Comparison of ENCODE assay signal across 3 fruit fly cellular contexts in genomic region chr3L:17608185-17609067, dm6.
TF ChIP-seq lines count a peak whose summit lies in the region.

No protein-coding gene starts in this region.

TF ChIP-seq in whole organism, embryonic, 481 proteins besides CTCF, POLR2A, EP300 and RAD21 (continued from another document and continues in another):
- TF ChIP-seq Doc3 (GFP tag; IDR thresholded peaks at IDR 0.05; lab: Robert Waterston, UW; ENCODE audit: partially characterized antibody), result no peak
- TF ChIP-seq tin (GFP tag; optimal IDR thresholded peaks at IDR 0.05; lab: Kevin White, UChicago), result no peak
- TF ChIP-seq CG9727 (GFP tag; optimal IDR thresholded peaks at IDR 0.05; lab: Kevin White, UChicago), result peak; percentile 8
- no peak for TF ChIP-seq CG2202 (tag; optimal IDR thresholded peaks at IDR 0.05; lab: Kevin White, UChicago)
- no peak for TF ChIP-seq CG7357 (GFP tag; IDR thresholded peaks at IDR 0.05; lab: Robert Waterston, UW)
- no peak for TF ChIP-seq nau (GFP tag; optimal IDR thresholded peaks at IDR 0.05; lab: Kevin White, UChicago)
- peak; percentile 51 for TF ChIP-seq Adf1 (GFP tag; IDR thresholded peaks at IDR 0.05; lab: Robert Waterston, UW)
- no peak for TF ChIP-seq HmgZ (tag; optimal IDR thresholded peaks at IDR 0.05; lab: Kevin White, UChicago)
- TF ChIP-seq lola (GFP tag; optimal IDR thresholded peaks at IDR 0.05; lab: Kevin White, UChicago), result peak in 1 of 3 experiments; percentile 3
- no peak for TF ChIP-seq CG12219 (GFP tag; optimal IDR thresholded peaks at IDR 0.05; lab: Kevin White, UChicago)
- TF ChIP-seq Blimp-1 (GFP tag; optimal IDR thresholded peaks at IDR 0.05; lab: Kevin White, UChicago), result peak; percentile 38
- TF ChIP-seq caup (GFP tag; optimal IDR thresholded peaks at IDR 0.05; lab: Kevin White, UChicago; ENCODE audit: severe bottlenecking), result no peak
- TF ChIP-seq Asciz (GFP tag; optimal IDR thresholded peaks at IDR 0.05; lab: Kevin White, UChicago), result no peak
- no peak for TF ChIP-seq corto (GFP tag; optimal IDR thresholded peaks at IDR 0.05; lab: Kevin White, UChicago)
- TF ChIP-seq BEAF-32 (GFP tag; optimal IDR thresholded peaks at IDR 0.05; lab: Kevin White, UChicago), result no peak
- TF ChIP-seq Chrac-16 (GFP tag; optimal IDR thresholded peaks at IDR 0.05; lab: Kevin White, UChicago), result no peak
- TF ChIP-seq Sry-β (GFP tag; optimal IDR thresholded peaks at IDR 0.05; lab: Kevin White, UChicago), result no peak
- TF ChIP-seq phol (tag; optimal IDR thresholded peaks at IDR 0.05; lab: Kevin White, UChicago), result peak; percentile 39
- TF ChIP-seq eve (GFP tag; optimal IDR thresholded peaks at IDR 0.05; lab: Kevin White, UChicago), result peak in 1 of 2 experiments; percentile 32
- TF ChIP-seq Stat92E (GFP tag; optimal IDR thresholded peaks at IDR 0.05; lab: Kevin White, UChicago), result no peak
- no peak for TF ChIP-seq CG6791 (GFP tag; IDR thresholded peaks at IDR 0.05; lab: Robert Waterston, UW; ENCODE audit: partially characterized antibody)
- TF ChIP-seq CG17361 (GFP tag; IDR thresholded peaks at IDR 0.05; lab: Robert Waterston, UW), result 0 out of 3 replicates have a peak, but pooled peaks have one; percentile 27
- TF ChIP-seq CG12659 (GFP tag; optimal IDR thresholded peaks at IDR 0.05; lab: Kevin White, UChicago), result no peak
- TF ChIP-seq CG11560 (tag; IDR thresholded peaks at IDR 0.05; lab: Robert Waterston, UW), result no peak
- TF ChIP-seq z (GFP tag; IDR thresholded peaks at IDR 0.05; lab: Robert Waterston, UW), result peak; percentile 91
- TF ChIP-seq Hr78 (GFP tag; optimal IDR thresholded peaks at IDR 0.05; lab: Kevin White, UChicago), result peak in 1 of 2 experiments; percentile 87
- peak; percentile 47 for TF ChIP-seq CG11504 (tag; optimal IDR thresholded peaks at IDR 0.05; lab: Kevin White, UChicago)
- TF ChIP-seq MTF-1 (GFP tag; optimal IDR thresholded peaks at IDR 0.05; lab: Kevin White, UChicago; ENCODE audit: borderline replicate concordance), result no peak
- TF ChIP-seq jing (GFP tag; optimal IDR thresholded peaks at IDR 0.05; lab: Kevin White, UChicago), result no peak
- TF ChIP-seq Eip74EF (GFP tag; optimal IDR thresholded peaks at IDR 0.05; lab: Kevin White, UChicago), result peak in 1 of 2 experiments; percentile 0
- no peak for TF ChIP-seq Lpt (GFP tag; optimal IDR thresholded peaks at IDR 0.05; lab: Kevin White, UChicago)
- peak in 1 of 2 experiments; percentile 9 for TF ChIP-seq Trl (optimal IDR thresholded peaks at IDR 0.05; lab: Kevin White, UChicago)
- no peak for TF ChIP-seq Trl (GFP tag; optimal IDR thresholded peaks at IDR 0.05; lab: Kevin White, UChicago)
- no peak for TF ChIP-seq Kr (GFP tag; optimal IDR thresholded peaks at IDR 0.05; lab: Kevin White, UChicago)
- no peak for TF ChIP-seq fru (optimal IDR thresholded peaks at IDR 0.05; lab: Kevin White, UChicago)
- TF ChIP-seq chif (GFP tag; optimal IDR thresholded peaks at IDR 0.05; lab: Kevin White, UChicago), result peak in 1 of 2 experiments; percentile 2
- no peak for TF ChIP-seq H2.0 (GFP tag; IDR thresholded peaks at IDR 0.05; lab: Robert Waterston, UW)
- TF ChIP-seq Jarid2 (GFP tag; optimal IDR thresholded peaks at IDR 0.05; lab: Kevin White, UChicago), result no peak
- TF ChIP-seq CG30403 (GFP tag; optimal IDR thresholded peaks at IDR 0.05; lab: Kevin White, UChicago), result peak; percentile 13
- TF ChIP-seq fd96Cb (tag; optimal IDR thresholded peaks at IDR 0.05; lab: Kevin White, UChicago), result peak; percentile 35
- no peak for TF ChIP-seq Hr3 (GFP tag; optimal IDR thresholded peaks at IDR 0.05; lab: Kevin White, UChicago)
- no peak for TF ChIP-seq Hey (tag; optimal IDR thresholded peaks at IDR 0.05; lab: Kevin White, UChicago)
- no peak for TF ChIP-seq CrebB (tag; optimal IDR thresholded peaks at IDR 0.05; lab: Kevin White, UChicago)
- TF ChIP-seq Opbp (GFP tag; IDR thresholded peaks at IDR 0.05; lab: Robert Waterston, UW; ENCODE audit: partially characterized antibody), result no peak

TF ChIP-seq in whole organism, prepupa, 60 proteins besides CTCF, POLR2A, EP300 and RAD21 (continued from another document):
- TF ChIP-seq Eip93F (GFP tag; optimal IDR thresholded peaks at IDR 0.05; lab: Kevin White, UChicago), result no peak
- TF ChIP-seq CG34406 (GFP tag; optimal IDR thresholded peaks at IDR 0.05; lab: Kevin White, UChicago), result peak; percentile 60
- TF ChIP-seq CG4318 (GFP tag; optimal IDR thresholded peaks at IDR 0.05; lab: Kevin White, UChicago), result peak; percentile 77
- peak; percentile 42 for TF ChIP-seq CG6792 (GFP tag; optimal IDR thresholded peaks at IDR 0.05; lab: Kevin White, UChicago)
- TF ChIP-seq CG8119 (GFP tag; IDR thresholded peaks at IDR 0.05; lab: Robert Waterston, UW), result peak; percentile 49; the same call in 1 of the 3 replicates
- peak; percentile 44 for TF ChIP-seq net (GFP tag; optimal IDR thresholded peaks at IDR 0.05; lab: Kevin White, UChicago)
- TF ChIP-seq CG32006 (GFP tag; optimal IDR thresholded peaks at IDR 0.05; lab: Kevin White, UChicago), result peak; percentile 88
- no peak for TF ChIP-seq dsx (GFP tag; optimal IDR thresholded peaks at IDR 0.05; lab: Kevin White, UChicago; ENCODE audit: poor library complexity, severe bottlenecking)
- TF ChIP-seq CG11762 (GFP tag; optimal IDR thresholded peaks at IDR 0.05; lab: Kevin White, UChicago; ENCODE audit: insufficient read depth), result peak; percentile 40
- peak; percentile 6 for TF ChIP-seq CG7368 (GFP tag; optimal IDR thresholded peaks at IDR 0.05; lab: Kevin White, UChicago)
- TF ChIP-seq Smox (GFP tag; optimal IDR thresholded peaks at IDR 0.05; lab: Kevin White, UChicago), result no peak
- no peak for TF ChIP-seq CG1621 (tag; optimal IDR thresholded peaks at IDR 0.05; lab: Kevin White, UChicago)
- peak; percentile 71 for TF ChIP-seq Ets21C (GFP tag; optimal IDR thresholded peaks at IDR 0.05; lab: Kevin White, UChicago)
- TF ChIP-seq CG6276 (GFP tag; optimal IDR thresholded peaks at IDR 0.05; lab: Kevin White, UChicago), result peak; percentile 68
- peak; percentile 85 for TF ChIP-seq Hr39 (GFP tag; optimal IDR thresholded peaks at IDR 0.05; lab: Kevin White, UChicago)
- peak; percentile 62 for TF ChIP-seq acj6 (GFP tag; optimal IDR thresholded peaks at IDR 0.05; lab: Kevin White, UChicago)
- TF ChIP-seq fd59A (GFP tag; optimal IDR thresholded peaks at IDR 0.05; lab: Kevin White, UChicago), result no peak
- TF ChIP-seq lz (GFP tag; optimal IDR thresholded peaks at IDR 0.05; lab: Kevin White, UChicago), result peak; percentile 80
- 0 out of 3 replicates have a peak, but pooled peaks have one; percentile 14 for TF ChIP-seq eg (GFP tag; IDR thresholded peaks at IDR 0.05; lab: Robert Waterston, UW)
- no peak for TF ChIP-seq CG3032 (tag; optimal IDR thresholded peaks at IDR 0.05; lab: Kevin White, UChicago)
- TF ChIP-seq dac (GFP tag; optimal IDR thresholded peaks at IDR 0.05; lab: Kevin White, UChicago), result peak; percentile 50
- TF ChIP-seq Hr4 (GFP tag; optimal IDR thresholded peaks at IDR 0.05; lab: Kevin White, UChicago), result peak; percentile 83
- TF ChIP-seq CG3919 (GFP tag; optimal IDR thresholded peaks at IDR 0.05; lab: Kevin White, UChicago), result peak; percentile 79
- peak; percentile 76 for TF ChIP-seq pdm3 (GFP tag; optimal IDR thresholded peaks at IDR 0.05; lab: Kevin White, UChicago)
- TF ChIP-seq fd85E (GFP tag; optimal IDR thresholded peaks at IDR 0.05; lab: Kevin White, UChicago), result peak; percentile 42
- TF ChIP-seq Lpt (GFP tag; optimal IDR thresholded peaks at IDR 0.05; lab: Kevin White, UChicago), result peak; percentile 55
- peak; percentile 84 for TF ChIP-seq topi (GFP tag; optimal IDR thresholded peaks at IDR 0.05; lab: Kevin White, UChicago)
- TF ChIP-seq CG9139 (GFP tag; optimal IDR thresholded peaks at IDR 0.05; lab: Kevin White, UChicago), result no peak
- TF ChIP-seq ss (GFP tag; optimal IDR thresholded peaks at IDR 0.05; lab: Kevin White, UChicago), result no peak
- peak in 1 of 2 experiments; percentile 73 for TF ChIP-seq salr (GFP tag; optimal IDR thresholded peaks at IDR 0.05; lab: Kevin White, UChicago)
- peak; percentile 50 for TF ChIP-seq CG11902 (GFP tag; optimal IDR thresholded peaks at IDR 0.05; lab: Kevin White, UChicago)
- TF ChIP-seq Sox14 (GFP tag; optimal IDR thresholded peaks at IDR 0.05; lab: Kevin White, UChicago), result peak; percentile 82
- no peak for TF ChIP-seq Gug (GFP tag; IDR thresholded peaks at IDR 0.05; lab: Robert Waterston, UW)
- TF ChIP-seq CG10631 (GFP tag; optimal IDR thresholded peaks at IDR 0.05; lab: Kevin White, UChicago), result peak; percentile 68
- TF ChIP-seq CG10669 (GFP tag; optimal IDR thresholded peaks at IDR 0.05; lab: Kevin White, UChicago), result no peak
- TF ChIP-seq CG6854 (GFP tag; optimal IDR thresholded peaks at IDR 0.05; lab: Kevin White, UChicago), result no peak
- TF ChIP-seq Met (GFP tag; optimal IDR thresholded peaks at IDR 0.05; lab: Kevin White, UChicago), result peak; percentile 84
- TF ChIP-seq OdsH (GFP tag; optimal IDR thresholded peaks at IDR 0.05; lab: Kevin White, UChicago), result peak; percentile 56
- TF ChIP-seq CG6808 (GFP tag; optimal IDR thresholded peaks at IDR 0.05; lab: Kevin White, UChicago), result no peak

TF ChIP-seq in whole organism, wandering third instar larva, 38 proteins besides CTCF, POLR2A, EP300 and RAD21 (continued from another document):
- TF ChIP-seq dsf (GFP tag; optimal IDR thresholded peaks at IDR 0.05; lab: Kevin White, UChicago; ENCODE audit: borderline replicate concordance) (no peak), Hnf4 (GFP tag; optimal IDR thresholded peaks at IDR 0.05; lab: Kevin White, UChicago) (peak; percentile 21), Hr83 (GFP tag; optimal IDR thresholded peaks at IDR 0.05; lab: Kevin White, UChicago; ENCODE audit: poor library complexity, severe bottlenecking) (no peak), HLH106 (tag; optimal IDR thresholded peaks at IDR 0.05; lab: Kevin White, UChicago) (peak; percentile 63), GATAd (GFP tag; optimal IDR thresholded peaks at IDR 0.05; lab: Kevin White, UChicago) (no peak), Sp1 (GFP tag; optimal IDR thresholded peaks at IDR 0.05; lab: Kevin White, UChicago) (peak; percentile 71), pan (optimal IDR thresholded peaks at IDR 0.05; lab: Kevin White, UChicago) (no peak), Jra (GFP tag; optimal IDR thresholded peaks at IDR 0.05; lab: Kevin White, UChicago) (no peak), Hr78 (GFP tag; optimal IDR thresholded peaks at IDR 0.05; lab: Kevin White, UChicago) (no peak), usp (GFP tag; optimal IDR thresholded peaks at IDR 0.05; lab: Kevin White, UChicago) (no peak)
